Worm (Caenorhabditis elegans): ENCODE data around the gene tbx-9.

Gene tbx-9

DNA sequence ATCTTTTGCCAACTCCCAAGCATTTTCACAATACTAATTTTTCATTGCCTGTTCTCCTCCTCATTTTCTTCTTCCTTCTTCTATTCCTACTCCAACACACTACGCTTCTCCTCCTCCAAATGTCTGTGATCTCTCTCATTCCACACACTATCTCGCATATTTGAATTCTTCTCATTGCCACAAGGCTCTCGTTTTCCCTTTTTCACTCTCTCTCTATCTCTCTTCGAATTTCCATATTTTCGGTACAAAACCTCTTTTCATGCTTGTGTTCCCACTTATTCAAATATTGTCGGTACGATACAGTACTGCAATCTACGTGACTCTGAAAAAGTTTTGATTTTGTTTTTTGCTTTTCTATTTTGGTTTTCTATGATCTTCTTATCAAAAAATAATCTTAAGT, 39.0 kb upstream of the tbx-9 start:
- TF ChIP-seq nfya-1 (tag; optimal IDR thresholded peaks at IDR 0.05; ENCODE audit: insufficient read depth) (peak; percentile 41), egl-27 (tag; optimal IDR thresholded peaks at IDR 0.05) (no peak), hmg-11 (tag; optimal IDR thresholded peaks at IDR 0.05) (peak; percentile 51), zag-1 (tag; optimal IDR thresholded peaks at IDR 0.05) (no peak)

DNA sequence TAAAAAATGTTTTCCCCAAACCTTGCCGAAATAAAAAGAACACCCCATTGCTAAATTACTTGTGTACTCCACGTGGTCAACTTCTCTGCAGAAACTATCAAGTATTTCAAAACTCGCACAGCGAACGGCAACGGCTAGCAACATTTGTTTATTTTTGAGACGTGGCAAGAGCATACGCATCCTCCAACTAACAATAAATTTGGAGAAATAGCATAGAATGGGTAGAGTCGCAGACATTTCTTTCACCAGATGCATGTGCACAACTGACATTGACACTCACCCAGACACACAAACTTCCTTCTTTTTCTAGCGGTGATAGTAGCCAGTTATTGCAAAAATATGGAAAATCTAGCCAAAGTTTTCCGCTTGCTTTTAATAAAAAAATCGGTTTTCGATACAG, 38.0 kb upstream of the tbx-9 start:
- no peak for TF ChIP-seq R02D3.7 (tag; optimal IDR thresholded peaks at IDR 0.05)
- no peak for TF ChIP-seq nhr-12 (tag; optimal IDR thresholded peaks at IDR 0.05)

DNA sequence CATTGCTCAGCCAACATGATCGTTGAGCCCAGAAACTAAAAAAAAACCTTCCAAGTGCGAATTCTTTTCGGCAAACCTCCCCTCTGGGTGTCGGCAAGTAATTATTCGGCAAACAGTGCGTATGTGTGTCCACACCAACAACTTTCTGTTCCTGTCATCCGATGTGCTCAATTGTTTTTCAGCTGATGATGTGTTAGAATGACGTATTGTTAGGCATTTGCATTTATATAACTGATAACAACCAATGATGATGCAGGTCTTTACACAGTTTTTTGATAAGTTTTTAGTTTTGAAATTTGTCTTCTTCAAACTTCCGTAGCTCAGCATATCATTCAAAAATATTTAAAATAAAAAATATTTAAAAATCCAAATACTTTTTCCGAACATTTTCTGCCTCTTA, 37.2 kb upstream of the tbx-9 start:
- TF ChIP-seq pqm-1 (tag; optimal IDR thresholded peaks at IDR 0.05) (peak; percentile 61), nhr-12 (tag; optimal IDR thresholded peaks at IDR 0.05) (no peak), elt-2 (tag; optimal IDR thresholded peaks at IDR 0.05) (peak; percentile 53), jun-1 (tag; optimal IDR thresholded peaks at IDR 0.05) (peak; percentile 13), pha-4 (tag; optimal IDR thresholded peaks at IDR 0.05) (peak; percentile 38)

DNA sequence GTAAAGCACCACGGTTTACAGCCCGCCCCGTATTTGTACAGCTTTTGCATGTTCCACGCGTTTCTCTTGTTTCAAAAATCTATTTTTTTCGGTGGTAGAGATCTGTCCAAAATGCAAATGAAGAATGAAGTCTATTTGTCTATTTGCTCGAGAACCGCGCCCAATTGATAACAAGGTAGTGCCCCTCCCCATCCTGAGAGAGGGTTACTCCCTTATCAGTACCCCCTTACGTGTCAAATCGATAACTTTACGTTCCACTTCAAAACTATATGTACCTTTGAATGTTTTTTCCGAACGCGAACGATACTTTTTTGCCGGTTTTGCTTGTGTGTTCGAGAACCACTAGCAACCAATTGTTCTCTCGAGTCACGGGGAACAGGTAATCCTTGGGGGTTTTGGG, 34.4 kb upstream of the tbx-9 start:
- TF ChIP-seq nhr-12 (tag; optimal IDR thresholded peaks at IDR 0.05) (no peak), nhr-28 (tag; optimal IDR thresholded peaks at IDR 0.05) (no peak), ztf-4 (tag; optimal IDR thresholded peaks at IDR 0.05) (no peak), elt-2 (tag; optimal IDR thresholded peaks at IDR 0.05) (peak; percentile 78), unc-39 (tag; optimal IDR thresholded peaks at IDR 0.05) (no peak), pha-4 (tag; optimal IDR thresholded peaks at IDR 0.05) (peak; percentile 8), ceh-9 (tag; optimal IDR thresholded peaks at IDR 0.05) (no peak)

DNA sequence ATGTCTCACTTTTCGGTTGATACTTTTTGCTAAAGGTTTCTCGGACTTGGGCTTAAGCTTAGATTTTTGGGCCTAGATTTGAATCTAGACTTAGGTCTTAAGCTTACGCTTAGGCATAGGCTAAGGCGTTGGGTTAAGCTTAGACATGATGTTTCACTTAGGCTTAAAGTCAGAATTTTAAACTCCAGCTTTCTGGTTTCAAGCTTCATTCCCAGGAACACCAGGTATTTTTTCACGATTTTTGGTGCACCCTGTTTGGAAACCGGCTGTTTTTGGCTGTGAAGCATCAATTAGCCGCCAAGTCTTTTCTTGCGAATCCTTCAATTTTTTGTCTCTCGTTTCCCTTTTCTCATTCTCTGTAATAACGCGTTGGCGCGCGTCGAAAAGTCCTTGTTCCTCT, 32.2 kb upstream of the tbx-9 start:
- TF ChIP-seq zag-1 (tag; optimal IDR thresholded peaks at IDR 0.05): no peak

DNA sequence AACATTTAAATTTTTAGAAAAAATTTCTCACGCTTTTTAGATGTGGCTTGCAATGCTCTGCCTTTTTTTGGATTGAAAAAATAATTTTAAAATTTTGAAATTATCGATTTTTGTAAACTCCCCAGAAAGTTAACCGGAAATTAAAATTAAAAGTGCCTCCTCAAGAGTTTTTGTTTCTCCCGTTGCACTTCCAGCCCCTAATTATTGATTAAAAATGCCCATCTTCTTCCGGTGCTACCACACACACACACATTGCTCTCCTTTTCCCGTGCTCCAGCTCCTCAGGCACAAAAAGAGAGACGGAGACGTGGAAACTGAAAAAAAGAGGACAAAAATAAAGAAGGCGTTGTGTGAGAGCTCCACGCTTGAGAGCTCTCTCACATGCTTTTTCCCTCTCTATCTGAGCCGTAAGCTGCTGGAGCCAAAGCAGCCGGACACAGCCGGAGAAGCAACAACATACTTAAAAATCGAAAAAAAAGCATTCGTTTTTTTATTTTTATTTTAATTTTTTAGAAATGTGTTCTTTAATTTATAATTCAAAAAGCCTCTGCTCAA, 25.8 kb upstream of the tbx-9 start:
- TF ChIP-seq nfya-1 (tag; optimal IDR thresholded peaks at IDR 0.05; ENCODE audit: insufficient read depth): peak; percentile 31
- TF ChIP-seq hmg-11 (tag; optimal IDR thresholded peaks at IDR 0.05): peak; percentile 8
- no peak for TF ChIP-seq ceh-28 (tag; optimal IDR thresholded peaks at IDR 0.05)

DNA sequence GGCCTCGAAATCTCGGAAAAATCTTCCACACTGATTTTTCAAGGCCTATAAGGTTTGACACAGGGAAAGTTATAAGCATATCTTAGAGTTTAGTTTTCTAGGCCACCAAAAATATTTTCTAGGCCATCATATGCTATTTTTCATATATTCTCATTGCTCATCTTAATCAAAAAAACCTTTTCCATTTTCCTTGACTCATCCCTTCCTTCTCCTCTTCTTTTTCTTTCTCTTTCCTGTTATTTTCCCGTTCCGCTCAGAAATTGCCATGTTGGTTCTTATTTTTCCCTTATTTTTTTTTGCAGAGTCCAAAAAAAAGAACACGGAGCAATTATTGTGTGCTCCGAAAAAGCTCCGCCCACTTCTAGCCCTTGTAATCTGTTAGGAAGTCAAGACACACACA, 23.0 kb upstream of the tbx-9 start, which contains the start of gene tbc-8:
Gene tbc-8 (plus strand): TSS at position 301 of the 400 bp plus-strand sequence.
- TF ChIP-seq skn-1 (tag; optimal IDR thresholded peaks at IDR 0.05) (no peak), R02D3.7 (tag; optimal IDR thresholded peaks at IDR 0.05) (no peak), daf-12 (tag; optimal IDR thresholded peaks at IDR 0.05) (no peak), nfya-1 (tag; optimal IDR thresholded peaks at IDR 0.05; ENCODE audit: insufficient read depth) (no peak), pqm-1 (tag; optimal IDR thresholded peaks at IDR 0.05) (no peak), egl-27 (tag; optimal IDR thresholded peaks at IDR 0.05) (no peak), lin-15B (tag; optimal IDR thresholded peaks at IDR 0.05) (no peak), ztf-11 (tag; optimal IDR thresholded peaks at IDR 0.05) (no peak), sea-2 (GFP tag; optimal IDR thresholded peaks at IDR 0.05) (no peak), pha-4 (tag; optimal IDR thresholded peaks at IDR 0.05) (no peak), elt-3 (tag; optimal IDR thresholded peaks at IDR 0.05) (no peak), nhr-43 (tag; optimal IDR thresholded peaks at IDR 0.05; ENCODE audit: poor library complexity, severe bottlenecking) (no peak), unc-39 (tag; optimal IDR thresholded peaks at IDR 0.05) (no peak), ceh-9 (tag; optimal IDR thresholded peaks at IDR 0.05) (no peak)

DNA sequence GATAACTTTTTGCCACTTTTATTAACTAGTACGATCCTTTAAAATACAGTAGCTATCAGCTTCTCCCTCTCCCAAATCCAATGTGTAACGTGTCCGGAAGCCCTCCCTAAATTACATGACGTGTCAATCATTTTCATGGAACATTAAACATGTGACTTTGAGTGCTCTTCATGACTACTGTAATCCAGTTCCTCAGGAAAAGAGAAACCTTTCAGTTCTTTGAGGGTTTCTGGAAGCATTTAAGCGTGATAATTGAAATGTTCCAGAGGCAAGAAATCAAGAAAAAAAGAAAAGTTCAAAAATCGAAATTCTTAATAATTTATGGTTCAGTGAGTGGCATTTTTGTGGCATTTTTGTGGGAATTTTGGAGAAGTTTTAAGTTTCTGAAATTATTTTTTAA, 21.3 kb upstream of the tbx-9 start:
- TF ChIP-seq daf-12 (tag; optimal IDR thresholded peaks at IDR 0.05) (no peak), nhr-25 (tag; optimal IDR thresholded peaks at IDR 0.05) (no peak), fos-1 (tag; optimal IDR thresholded peaks at IDR 0.05) (no peak), ceh-82 (tag; optimal IDR thresholded peaks at IDR 0.05) (no peak), hmg-11 (tag; optimal IDR thresholded peaks at IDR 0.05) (no peak), egl-27 (tag; optimal IDR thresholded peaks at IDR 0.05) (no peak), nhr-77 (tag; optimal IDR thresholded peaks at IDR 0.05) (no peak), zag-1 (tag; optimal IDR thresholded peaks at IDR 0.05) (no peak), ceh-16 (tag; optimal IDR thresholded peaks at IDR 0.05) (no peak), lin-15B (tag; optimal IDR thresholded peaks at IDR 0.05) (no peak), lsy-12 (tag; optimal IDR thresholded peaks at IDR 0.05) (no peak), pqm-1 (tag; optimal IDR thresholded peaks at IDR 0.05) (no peak), fkh-10 (GFP tag; optimal IDR thresholded peaks at IDR 0.05) (no peak), eor-1 (tag; optimal IDR thresholded peaks at IDR 0.05) (no peak), nhr-43 (tag; optimal IDR thresholded peaks at IDR 0.05; ENCODE audit: poor library complexity, severe bottlenecking) (no peak)
